Worm (Caenorhabditis elegans) whole organism, late embryonic: ENCODE data around the gene Y51B9A.9.

ENCODE experiments used
- elt-2 ChIP-seq: sonication (generic microtip); optimal IDR thresholded peaks from 2 replicates; lab custom pipeline; 2016; ENCODE audit warnings: missing genetic modification reagents, missing genetic modification characterization, missing compliant biosample characterization
- elt-4 ChIP-seq: sonication (generic microtip); optimal IDR thresholded peaks from 2 replicates; lab custom pipeline; 2016; ENCODE audit warnings: missing genetic modification characterization, missing compliant biosample characterization
- fkh-6 ChIP-seq: sonication (generic microtip); optimal IDR thresholded peaks from 2 replicates; lab custom pipeline; 2016; ENCODE audit warnings: missing genetic modification characterization, missing compliant biosample characterization
- nhr-11 ChIP-seq: fragments of 150-350 bp; optimal IDR thresholded peaks from 2 replicates; lab custom pipeline; 2014; ENCODE audit warnings: missing biosample characterization, missing genetic modification characterization
- pha-4 ChIP-seq: fragments of 150-350 bp; optimal IDR thresholded peaks from 2 replicates; lab custom pipeline; 2018; ENCODE audit warnings: missing biosample characterization, missing genetic modification reagents, missing genetic modification characterization

- TF ChIP-seq fkh-6 (tag; lab: Kevin White, UChicago) (no peak), pha-4 (tag; lab: Kevin White, UChicago) (no peak), elt-2 (tag; lab: Kevin White, UChicago) (no peak), nhr-11 (tag; lab: Kevin White, UChicago) (no peak), elt-4 (no peak)
Measured at ce11 chrII:9378174-9378573, 19.2 kb downstream of the Y51B9A.9 start.
